Worm (Caenorhabditis elegans) whole organism, L4 larva: Measurements from ENCODE around the gene F49F1.10.

Source experiments
- arid-1 ChIP-seq: fragments of 200-800 bp; sonication (Bioruptor generic); conservative IDR thresholded peaks from 2 replicates; pipeline ENCODE4 v1.3.6; 2022; ENCODE audit warnings: missing genetic modification reagents, missing genetic modification characterization, missing compliant biosample characterization
- ceh-32 ChIP-seq: sonication (generic microtip); optimal IDR thresholded peaks from 2 replicates; lab custom pipeline; 2016; ENCODE audit warnings: mild to moderate bottlenecking, missing genetic modification characterization, missing compliant biosample characterization; ENCODE audit not compliant: poor library complexity
- mxl-2 ChIP-seq: fragments of 200-800 bp; sonication (Bioruptor generic); conservative IDR thresholded peaks from 2 replicates; pipeline ENCODE4 v1.3.6; 2022; ENCODE audit warnings: missing genetic modification reagents, missing genetic modification characterization, missing compliant biosample characterization
- rbr-2 ChIP-seq: sonication (generic microtip); optimal IDR thresholded peaks from 2 replicates; lab custom pipeline; 2016; ENCODE audit warnings: missing genotype, missing genetic modification characterization, missing compliant biosample characterization
- skn-1 ChIP-seq: fragments of 150-350 bp; optimal IDR thresholded peaks from 2 replicates; lab custom pipeline; 2014; ENCODE audit warnings: missing biosample characterization, missing genetic modification characterization
- unc-62 ChIP-seq, 3 experiments: fragments of 150-350 bp in 1 of 3; sonication (generic microtip); optimal IDR thresholded peaks in 2 of 3; peaks in 1 of 3; 1 replicate in 1 of 3; 2 replicates in 2 of 3; lab custom pipeline; 2014 to 2017; ENCODE audit warnings: missing biosample characterization in 3 of 3, missing genetic modification characterization in 3 of 3, missing genetic modification reagents in 3 of 3, missing genotype in 1 of 3
- ztf-11 ChIP-seq: fragments of 150-350 bp; optimal IDR thresholded peaks from 2 replicates; lab custom pipeline; 2014; ENCODE audit warnings: missing biosample characterization, missing genetic modification characterization

DNA sequence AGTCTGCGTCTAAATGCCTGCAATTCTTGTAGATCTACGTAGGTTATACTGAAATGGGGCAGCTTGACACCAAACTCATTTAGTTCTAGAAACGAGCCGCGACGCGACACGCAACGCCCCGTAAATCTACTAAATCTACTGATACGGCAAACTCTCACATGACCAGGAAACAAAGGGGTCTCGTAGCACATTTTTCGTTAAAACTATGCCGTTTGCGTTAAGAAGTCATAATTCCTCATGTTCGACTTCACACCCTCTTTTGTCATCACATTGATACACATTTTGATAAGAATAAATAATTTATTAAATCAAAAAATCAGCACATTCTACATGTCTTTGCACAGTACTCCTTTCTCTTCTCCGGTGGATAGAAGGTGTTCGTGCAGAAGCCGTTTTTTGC is 17.9 kb downstream of the F49F1.10 start:
- no peak for TF ChIP-seq mxl-2
- no peak for TF ChIP-seq skn-1 (tag; lab: Kevin White, UChicago)
- no peak for TF ChIP-seq unc-62 (GFP tag; optimal IDR thresholded peaks at IDR 0.05 in 1 of 2; lab: Kevin White, UChicago)
- no peak for TF ChIP-seq unc-62 (tag; optimal IDR thresholded peaks at IDR 0.05; lab: Kevin White, UChicago)
- no peak for TF ChIP-seq ztf-11 (tag; lab: Kevin White, UChicago)
- TF ChIP-seq arid-1 (GFP tag; lab: Robert Waterston, UW) = no peak
- no peak for TF ChIP-seq ceh-32 (tag; lab: Kevin White, UChicago)
- TF ChIP-seq rbr-2 = no peak
